Worm (Caenorhabditis elegans) whole organism, L1 larva: ENCODE data around the gene eef-1A.1.
A peak's percentile ranks its signal among the peaks of the same experiment; 100 is the strongest.

Experiments
- C04F5.9 ChIP-seq: sonication (generic microtip); optimal IDR thresholded peaks from 2 replicates; lab custom pipeline; 2016; ENCODE audit warnings: missing genetic modification characterization, missing compliant biosample characterization
- C16A3.4 ChIP-seq: fragments of 150-350 bp; optimal IDR thresholded peaks from 2 replicates; lab custom pipeline; 2014; ENCODE audit warnings: missing biosample characterization, missing genetic modification characterization
- F16B12.6 ChIP-seq: fragments of 150-350 bp; optimal IDR thresholded peaks from 2 replicates; lab custom pipeline; 2014; ENCODE audit warnings: missing biosample characterization, missing genetic modification characterization
- Y116A8C.19 ChIP-seq: sonication (generic microtip); optimal IDR thresholded peaks from 2 replicates; lab custom pipeline; 2016; ENCODE audit warnings: missing compliant biosample characterization, missing genetic modification characterization, borderline replicate concordance
- alr-1 ChIP-seq: fragments of 200-800 bp; sonication (Bioruptor generic); optimal IDR thresholded peaks from 2 replicates; lab custom pipeline; 2018; ENCODE audit warnings: borderline replicate concordance, mild to moderate bottlenecking, missing genetic modification characterization, missing compliant biosample characterization
- aly-2 ChIP-seq: fragments of 150-350 bp; optimal IDR thresholded peaks from 2 replicates; lab custom pipeline; 2014; ENCODE audit warnings: missing biosample characterization, missing genetic modification characterization
- ama-1 ChIP-seq: fragments of 150-350 bp; optimal IDR thresholded peaks from 2 replicates; lab custom pipeline; 2014
- blmp-1 ChIP-seq: fragments of 150-350 bp; optimal IDR thresholded peaks from 2 replicates; lab custom pipeline; 2014; ENCODE audit warnings: missing biosample characterization, missing genetic modification characterization
- ceh-82 ChIP-seq, 3 experiments: fragments of 150-350 bp in 1 of 3; sonication (generic microtip) in 2 of 3; optimal IDR thresholded peaks; 2 replicates each; lab custom pipeline; 2014 to 2017; ENCODE audit warnings: missing biosample characterization in 3 of 3, missing genetic modification characterization in 3 of 3
- ceh-88 ChIP-seq: fragments of 200-800 bp; sonication (Bioruptor generic); IDR thresholded peaks from 2 replicates; pipeline ENCODE4 v1.3.6; 2022; ENCODE audit warnings: missing genetic modification characterization, missing compliant biosample characterization
- ceh-90 ChIP-seq: sonication (generic microtip); optimal IDR thresholded peaks from 2 replicates; lab custom pipeline; 2016; ENCODE audit warnings: missing genetic modification characterization, missing compliant biosample characterization
- ces-1 ChIP-seq: fragments of 150-350 bp; optimal IDR thresholded peaks from 2 replicates; lab custom pipeline; 2014; ENCODE audit warnings: missing biosample characterization, missing genetic modification reagents, missing genetic modification characterization
- dsc-1 ChIP-seq: sonication (generic microtip); optimal IDR thresholded peaks from 2 replicates; lab custom pipeline; 2016; ENCODE audit warnings: mild to moderate bottlenecking, missing genetic modification characterization, missing compliant biosample characterization
- egl-13 ChIP-seq: sonication (generic microtip); optimal IDR thresholded peaks from 2 replicates; lab custom pipeline; 2016; ENCODE audit warnings: missing genotype, missing genetic modification reagents, missing genetic modification characterization, missing compliant biosample characterization
- ets-5 ChIP-seq: fragments of 200-800 bp; sonication (Bioruptor generic); IDR thresholded peaks from 2 replicates; pipeline ENCODE4 v1.3.6; 2022; ENCODE audit warnings: missing genetic modification characterization, missing compliant biosample characterization
- fkh-10 ChIP-seq: sonication (generic microtip); optimal IDR thresholded peaks from 2 replicates; lab custom pipeline; 2017; ENCODE audit warnings: missing biosample characterization, missing genetic modification reagents, missing genetic modification characterization
- fkh-4 ChIP-seq: sonication (generic microtip); optimal IDR thresholded peaks from 2 replicates; lab custom pipeline; 2016; ENCODE audit warnings: missing compliant biosample characterization, missing genetic modification characterization, borderline replicate concordance
- hlh-4 ChIP-seq: sonication (generic microtip); optimal IDR thresholded peaks from 2 replicates; lab custom pipeline; 2016; ENCODE audit warnings: mild to moderate bottlenecking, missing genetic modification characterization, missing compliant biosample characterization
- isw-1 ChIP-seq: fragments of 200-800 bp; sonication (Bioruptor generic); IDR thresholded peaks from 2 replicates; pipeline ENCODE4 v1.3.6; 2022; ENCODE audit warnings: missing genetic modification characterization, missing compliant biosample characterization
- jun-1 ChIP-seq: fragments of 150-350 bp; optimal IDR thresholded peaks from 2 replicates; lab custom pipeline; 2014; ENCODE audit warnings: missing biosample characterization, missing genetic modification reagents, missing genetic modification characterization
- lin-13 ChIP-seq: fragments of 150-350 bp; optimal IDR thresholded peaks from 2 replicates; lab custom pipeline; 2014; ENCODE audit warnings: missing biosample characterization, missing genetic modification reagents, missing genetic modification characterization
- lin-14 ChIP-seq: fragments of 200-800 bp; sonication (Bioruptor generic); optimal IDR thresholded peaks from 2 replicates; lab custom pipeline; 2018; ENCODE audit warnings: mild to moderate bottlenecking, missing genetic modification characterization, moderate library complexity, missing compliant biosample characterization
- lin-39 ChIP-seq: fragments of 150-350 bp; optimal IDR thresholded peaks from 2 replicates; lab custom pipeline; 2014; ENCODE audit warnings: missing biosample characterization, missing genetic modification reagents, missing genetic modification characterization
- lsy-2 ChIP-seq, 2 experiments: fragments of 150-350 bp; optimal IDR thresholded peaks; 2 replicates each; lab custom pipeline; 2014; ENCODE audit warnings: missing biosample characterization in 2 of 2, missing genetic modification characterization in 2 of 2
- mdl-1 ChIP-seq, 2 experiments: fragments of 150-350 bp; optimal IDR thresholded peaks; 2 replicates each; lab custom pipeline; 2014 to 2017; ENCODE audit warnings: missing biosample characterization in 2 of 2, missing genetic modification characterization in 2 of 2, inconsistent platforms in 1 of 2
- mef-2 ChIP-seq: fragments of 150-350 bp; optimal IDR thresholded peaks from 2 replicates; lab custom pipeline; 2014; ENCODE audit warnings: missing biosample characterization, missing genetic modification characterization
- mep-1 ChIP-seq: fragments of 150-350 bp; optimal IDR thresholded peaks from 2 replicates; lab custom pipeline; 2014; ENCODE audit warnings: missing biosample characterization, missing genetic modification characterization
- nhr-12 ChIP-seq: sonication (generic microtip); optimal IDR thresholded peaks from 2 replicates; lab custom pipeline; 2017; ENCODE audit warnings: missing biosample characterization, missing genetic modification characterization
- nhr-20 ChIP-seq: sonication (generic microtip); optimal IDR thresholded peaks from 2 replicates; lab custom pipeline; 2016; ENCODE audit warnings: mild to moderate bottlenecking, missing genetic modification characterization, missing compliant biosample characterization
- nhr-28 ChIP-seq: fragments of 150-350 bp; optimal IDR thresholded peaks from 2 replicates; lab custom pipeline; 2014; ENCODE audit warnings: missing biosample characterization, missing genetic modification characterization
- nhr-47 ChIP-seq: sonication (generic microtip); optimal IDR thresholded peaks from 2 replicates; lab custom pipeline; 2016; ENCODE audit warnings: mild to moderate bottlenecking, missing genetic modification characterization, moderate library complexity, missing compliant biosample characterization
- nhr-76 ChIP-seq: sonication (generic microtip); optimal IDR thresholded peaks from 2 replicates; lab custom pipeline; 2017; ENCODE audit warnings: missing biosample characterization, missing genetic modification characterization
- nhr-77 ChIP-seq: fragments of 150-350 bp; optimal IDR thresholded peaks from 2 replicates; lab custom pipeline; 2014; ENCODE audit warnings: missing biosample characterization, missing genetic modification characterization
- nhr-85 ChIP-seq: sonication (generic microtip); peaks from one replicate; lab custom pipeline; 2016; ENCODE audit warnings: missing genetic modification characterization, inconsistent platforms, missing compliant biosample characterization
- nhr-90 ChIP-seq: sonication (generic microtip); optimal IDR thresholded peaks from 2 replicates; lab custom pipeline; 2016; ENCODE audit warnings: mild to moderate bottlenecking, missing genetic modification characterization, missing compliant biosample characterization; ENCODE audit not compliant: poor library complexity
- pag-3 ChIP-seq: sonication (generic microtip); optimal IDR thresholded peaks from 2 replicates; lab custom pipeline; 2017; ENCODE audit warnings: missing genetic modification characterization, mild to moderate bottlenecking, missing compliant biosample characterization, antibody characterized with exemption, borderline replicate concordance; ENCODE audit not compliant: insufficient read depth
- pax-3 ChIP-seq: fragments of 200-800 bp; sonication (Bioruptor generic); optimal IDR thresholded peaks from 2 replicates; lab custom pipeline; 2018; ENCODE audit warnings: mild to moderate bottlenecking, missing genetic modification characterization, moderate library complexity, missing compliant biosample characterization
- skn-1 ChIP-seq: fragments of 150-350 bp; optimal IDR thresholded peaks from 2 replicates; lab custom pipeline; 2014; ENCODE audit warnings: missing biosample characterization, missing genetic modification characterization
- snpc-4 ChIP-seq: fragments of 150-350 bp; optimal IDR thresholded peaks from 2 replicates; lab custom pipeline; 2014; ENCODE audit warnings: missing biosample characterization, missing genetic modification characterization
- snu-23 ChIP-seq: sonication (generic microtip); optimal IDR thresholded peaks from 2 replicates; lab custom pipeline; 2016; ENCODE audit warnings: missing genetic modification characterization, missing compliant biosample characterization
- sptf-1 ChIP-seq: fragments of 150-350 bp; optimal IDR thresholded peaks from 2 replicates; lab custom pipeline; 2014; ENCODE audit warnings: missing biosample characterization, missing genetic modification characterization
- swsn-7 ChIP-seq: sonication (generic microtip); optimal IDR thresholded peaks from 2 replicates; lab custom pipeline; 2016; ENCODE audit warnings: missing genetic modification characterization, missing compliant biosample characterization
- tbx-2 ChIP-seq: sonication (generic microtip); optimal IDR thresholded peaks from 2 replicates; lab custom pipeline; 2016; ENCODE audit warnings: missing genetic modification characterization, missing compliant biosample characterization
- tlp-1 ChIP-seq: fragments of 150-350 bp; optimal IDR thresholded peaks from 2 replicates; lab custom pipeline; 2014; ENCODE audit warnings: missing biosample characterization, missing genetic modification characterization
- unc-62 ChIP-seq: fragments of 150-350 bp; optimal IDR thresholded peaks from 2 replicates; lab custom pipeline; 2014; ENCODE audit warnings: missing biosample characterization, missing genetic modification reagents, missing genetic modification characterization
- unc-98 ChIP-seq: fragments of 200-800 bp; sonication (Bioruptor generic); IDR thresholded peaks from 2 replicates; pipeline ENCODE4 v1.3.6; 2022; ENCODE audit warnings: missing genetic modification characterization, missing compliant biosample characterization
- xbp-1 ChIP-seq: sonication (generic microtip); optimal IDR thresholded peaks from 2 replicates; lab custom pipeline; 2016; ENCODE audit warnings: missing genetic modification characterization, missing compliant biosample characterization
- zag-1 ChIP-seq: fragments of 150-350 bp; optimal IDR thresholded peaks from 2 replicates; lab custom pipeline; 2014; ENCODE audit warnings: missing biosample characterization, missing genetic modification characterization
- zip-4 ChIP-seq: fragments of 200-800 bp; sonication (Bioruptor generic); optimal IDR thresholded peaks from 2 replicates; lab custom pipeline; 2018; ENCODE audit warnings: mild to moderate bottlenecking, missing genetic modification characterization, moderate library complexity, missing compliant biosample characterization
- ztf-4 ChIP-seq: fragments of 150-350 bp; optimal IDR thresholded peaks from 2 replicates; lab custom pipeline; 2014; ENCODE audit warnings: missing biosample characterization, missing genetic modification characterization

eef-1A.1 gene

DNA sequence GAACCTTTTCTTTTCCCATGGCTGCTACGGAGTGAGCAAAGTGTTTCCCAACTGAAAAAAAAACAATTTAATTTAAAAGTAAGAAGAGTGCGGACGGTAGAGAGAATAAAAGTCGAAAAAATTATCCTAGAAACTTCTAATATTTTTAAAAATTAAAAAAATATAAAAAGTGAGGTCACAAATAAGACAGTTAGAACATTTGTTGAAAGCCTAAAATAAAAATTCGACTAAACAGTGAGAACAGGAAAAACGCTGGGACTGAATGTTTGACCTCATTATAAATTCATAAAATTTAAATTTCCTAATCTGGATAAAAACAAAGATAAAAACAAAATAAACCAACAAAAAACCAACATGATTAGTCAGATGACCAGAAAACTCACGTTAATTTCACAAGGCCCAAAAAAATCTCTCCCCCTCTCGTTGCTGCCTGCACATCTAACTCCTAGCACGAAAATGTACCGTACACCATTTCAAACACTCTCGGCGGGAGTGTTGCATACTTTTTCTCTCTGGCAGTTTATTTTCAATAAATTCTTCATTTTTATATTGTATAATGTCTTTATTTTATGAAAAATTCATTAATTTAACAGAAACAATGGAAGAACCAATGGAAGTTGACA lies at the start of gene eef-1A.1, which contains the start of gene rfc-4 (continued):
- TF ChIP-seq snpc-4 (tag; lab: Kevin White, UChicago) (peak; percentile 92), nhr-90 (peak; percentile 97), fkh-4 (tag; lab: Kevin White, UChicago) (peak; percentile 27), zip-4 (GFP tag; lab: Kevin White, UChicago) (peak; percentile 86), ceh-90 (tag; lab: Kevin White, UChicago) (peak; percentile 59), C16A3.4 (tag; lab: Kevin White, UChicago) (peak; percentile 99), nhr-12 (no peak), lin-13 (GFP tag; lab: Kevin White, UChicago) (peak; percentile 97), nhr-77 (tag; lab: Kevin White, UChicago) (peak; percentile 96), swsn-7 (peak; percentile 97), pag-3 (tag; lab: Kevin White, UChicago) (peak; percentile 78), sptf-1 (tag; lab: Kevin White, UChicago) (no peak), lin-39 (tag; lab: Kevin White, UChicago) (peak; percentile 91), lsy-2 (tag; optimal IDR thresholded peaks at IDR 0.05; lab: Kevin White, UChicago) (peak; percentile 99 to 100), zag-1 (tag; lab: Kevin White, UChicago) (peak; percentile 81), Y116A8C.19 (tag; lab: Kevin White, UChicago) (no peak), alr-1 (tag; lab: Kevin White, UChicago) (no peak), tlp-1 (tag; lab: Kevin White, UChicago) (no peak), skn-1 (peak; percentile 98), fkh-10 (GFP tag; lab: Kevin White, UChicago) (peak; percentile 92), isw-1 (GFP tag; lab: Robert Waterston, UW) (peak; percentile 98), pax-3 (tag; lab: Kevin White, UChicago) (peak; percentile 94), hlh-4 (no peak), nhr-47 (tag; lab: Kevin White, UChicago) (peak; percentile 97), F16B12.6 (tag; lab: Kevin White, UChicago) (peak; percentile 77), nhr-28 (tag; lab: Kevin White, UChicago) (no peak), ces-1 (GFP tag; lab: Kevin White, UChicago) (no peak), ama-1 (lab: Kevin White, UChicago) (peak; percentile 82), blmp-1 (peak; percentile 92), ets-5 (GFP tag; lab: Robert Waterston, UW) (no peak), ceh-88 (peak; percentile 92), nhr-76 (tag; lab: Kevin White, UChicago) (no peak), aly-2 (tag; lab: Kevin White, UChicago) (peak; percentile 93), unc-98 (GFP tag; lab: Robert Waterston, UW) (peak; percentile 51; the same call in 1 of the 2 replicates)

DNA sequence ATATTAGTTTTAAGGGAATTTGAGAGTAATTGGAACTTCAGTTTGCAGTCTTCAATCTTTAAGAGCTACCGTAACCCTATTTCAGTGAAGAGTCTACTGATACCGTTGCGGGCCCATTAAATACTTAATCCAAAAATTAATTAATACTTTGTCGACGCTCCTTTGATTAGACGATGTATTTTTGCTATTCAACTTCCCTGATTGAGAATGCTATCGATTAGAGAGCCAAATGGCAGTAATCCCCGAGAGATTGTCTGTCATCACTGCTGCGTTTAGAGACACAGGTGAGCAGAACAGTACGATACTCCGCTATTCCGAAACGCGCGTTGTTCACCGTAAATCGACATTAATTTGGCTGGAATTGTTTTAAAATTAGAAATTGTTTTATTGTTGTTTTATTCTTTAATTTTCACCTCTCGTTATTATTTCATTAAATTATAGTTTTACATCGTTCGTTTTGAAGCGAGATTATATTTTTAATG lies 49.7 kb upstream of the eef-1A.1 start, which contains the start of gene rfl-1:
rfl-1 (plus strand) TSS at position 51 of the 482 bp plus-strand sequence.
- TF ChIP-seq nhr-85 (tag; lab: Kevin White, UChicago) (peak; percentile 41), snu-23 (GFP tag; lab: Kevin White, UChicago) (peak; percentile 70), unc-62 (GFP tag; lab: Kevin White, UChicago) (no peak), blmp-1 (peak; percentile 48), fkh-10 (GFP tag; lab: Kevin White, UChicago) (peak; percentile 22), mef-2 (no peak), Y116A8C.19 (tag; lab: Kevin White, UChicago) (no peak), nhr-47 (tag; lab: Kevin White, UChicago) (peak; percentile 66), lin-14 (peak; percentile 61), isw-1 (GFP tag; lab: Robert Waterston, UW) (peak; percentile 63), mdl-1 (tag; optimal IDR thresholded peaks at IDR 0.05; lab: Kevin White, UChicago) (no peak), xbp-1 (tag; lab: Kevin White, UChicago) (peak; percentile 52), jun-1 (tag; lab: Kevin White, UChicago) (peak; percentile 19), ceh-82 (tag; optimal IDR thresholded peaks at IDR 0.05; lab: Kevin White, UChicago) (peak in 2 of 3 experiments; percentile 25 to 62), nhr-20 (peak; percentile 55), egl-13 (tag; lab: Kevin White, UChicago) (no peak), aly-2 (tag; lab: Kevin White, UChicago) (no peak), swsn-7 (peak; percentile 59), unc-98 (GFP tag; lab: Robert Waterston, UW) (no peak), ztf-4 (tag; lab: Kevin White, UChicago) (no peak), pax-3 (tag; lab: Kevin White, UChicago) (no peak), mep-1 (tag; lab: Kevin White, UChicago) (peak; percentile 61), tbx-2 (tag; lab: Kevin White, UChicago) (peak; percentile 57), dsc-1 (tag; lab: Kevin White, UChicago) (peak; percentile 52), C04F5.9 (tag; lab: Kevin White, UChicago) (peak; percentile 31), skn-1 (peak; percentile 33), lin-39 (tag; lab: Kevin White, UChicago) (no peak)
